Fruit fly (Drosophila melanogaster) whole organism, wandering third instar larva: ENCODE measurements around the gene Naxd.

Experiments
- foxo ChIP-seq, 2 experiments: fragments of 200-800 bp; sonication (Bioruptor generic); optimal IDR thresholded peaks; 2 replicates in 1 of 2; 3 replicates in 1 of 2; lab custom pipeline; 2016 to 2017; ENCODE audit warnings: missing biosample characterization in 2 of 2, missing genetic modification characterization in 2 of 2
- h ChIP-seq: fragments of 200-800 bp; sonication (Bioruptor generic); optimal IDR thresholded peaks from 3 replicates; lab custom pipeline; 2016; ENCODE audit warnings: missing biosample characterization, mild to moderate bottlenecking, missing genetic modification characterization

dm6 chr3L:19056857-19057324, 40.6 kb downstream of the Naxd start:
- TF ChIP-seq foxo (GFP tag; optimal IDR thresholded peaks at IDR 0.05; lab: Kevin White, UChicago): peak in 1 of 2 experiments; percentile 40
- peak; percentile 1 for TF ChIP-seq h (GFP tag; lab: Kevin White, UChicago)
